Worm (Caenorhabditis elegans): Measurements from ENCODE around the gene Y47D7A.7.
A peak's percentile ranks its signal among the peaks of the same experiment; 100 is the strongest.

The Y47D7A.7 gene

ce11 chrV:4375807-4376564, 43.7 kb downstream of the Y47D7A.7 start, which contains the start of gene F32D1.7 (continued):
- TF ChIP-seq dox-1 (GFP tag; IDR thresholded peaks at IDR 0.05) (peak; percentile 61), pha-4 (tag; optimal IDR thresholded peaks at IDR 0.05) (no peak), lsy-27 (tag; optimal IDR thresholded peaks at IDR 0.05; ENCODE audit: borderline replicate concordance, insufficient read depth) (no peak), unc-62 (GFP tag; optimal IDR thresholded peaks at IDR 0.05) (no peak), fkh-3 (tag; optimal IDR thresholded peaks at IDR 0.05) (no peak), rec-8 (tag; optimal IDR thresholded peaks at IDR 0.05) (no peak), snpc-4 (GFP tag; optimal IDR thresholded peaks at IDR 0.05) (peak; percentile 6), snpc-4 (tag; optimal IDR thresholded peaks at IDR 0.05) (peak in 1 of 4 experiments; percentile 14), let-526 (GFP tag; IDR thresholded peaks at IDR 0.05) (no peak), lsl-1 (GFP tag; optimal IDR thresholded peaks at IDR 0.05) (peak; percentile 99), D2030.7 (GFP tag; IDR thresholded peaks at IDR 0.05) (peak; percentile 87), him-1 (tag; optimal IDR thresholded peaks at IDR 0.05) (peak; percentile 34), mcd-1 (GFP tag; IDR thresholded peaks at IDR 0.05) (peak; percentile 53; the same call in 1 of the 2 replicates), madf-8 (GFP tag; conservative IDR thresholded peaks at IDR 0.05) (peak; percentile 98), ztf-22 (GFP tag; optimal IDR thresholded peaks at IDR 0.05) (no peak), egl-44 (GFP tag; IDR thresholded peaks at IDR 0.05) (no peak), madf-3 (GFP tag; IDR thresholded peaks at IDR 0.05) (no peak), B0336.3 (GFP tag; IDR thresholded peaks at IDR 0.05) (no peak), K12H6.12 (tag; optimal IDR thresholded peaks at IDR 0.05) (no peak), T07F8.4 (tag; optimal IDR thresholded peaks at IDR 0.05) (no peak), ceh-91 (GFP tag; IDR thresholded peaks at IDR 0.05) (peak; percentile 91), egl-18 (GFP tag; IDR thresholded peaks at IDR 0.05) (no peak), ekl-4 (GFP tag; IDR thresholded peaks at IDR 0.05) (no peak), ama-1 (optimal IDR thresholded peaks at IDR 0.05) (no peak), ama-1 (GFP tag; optimal IDR thresholded peaks at IDR 0.05) (no peak), akir-1 (GFP tag; optimal IDR thresholded peaks at IDR 0.05) (no peak), F39B2.1 (GFP tag; IDR thresholded peaks at IDR 0.05) (no peak), zfh-2 (GFP tag; conservative IDR thresholded peaks at IDR 0.05) (peak; percentile 69), C17E4.6 (GFP tag; IDR thresholded peaks at IDR 0.05) (no peak), lin-26 (GFP tag; IDR thresholded peaks at IDR 0.05) (no peak), aptf-3 (GFP tag; IDR thresholded peaks at IDR 0.05) (no peak), F10E7.11 (tag; optimal IDR thresholded peaks at IDR 0.05) (no peak), hrde-1 (tag; optimal IDR thresholded peaks at IDR 0.05; ENCODE audit: borderline replicate concordance) (no peak), ztf-18 (tag; optimal IDR thresholded peaks at IDR 0.05) (no peak), bed-2 (GFP tag; IDR thresholded peaks at IDR 0.05) (no peak), B0261.1 (tag; optimal IDR thresholded peaks at IDR 0.05) (no peak), aptf-2 (GFP tag; conservative IDR thresholded peaks at IDR 0.05) (no peak), attf-6 (GFP tag; IDR thresholded peaks at IDR 0.05) (no peak), F22D6.2 (tag; optimal IDR thresholded peaks at IDR 0.05) (no peak), nhr-90 (tag; optimal IDR thresholded peaks at IDR 0.05) (no peak), ztf-26 (tag; optimal IDR thresholded peaks at IDR 0.05) (no peak), madf-6 (GFP tag; IDR thresholded peaks at IDR 0.05) (peak; percentile 99)
